Fruit fly (Drosophila melanogaster): Measurements from ENCODE around the gene CG11403.
A peak's percentile ranks its signal among the peaks of the same experiment; 100 is the strongest.

The CG11403 gene

dm6 chrX:1229098-1229497 is 10.6 kb downstream of the CG11403 start:
- TF ChIP-seq CG9932 (GFP tag; IDR thresholded peaks at IDR 0.05) (no peak), CG18262 (tag; optimal IDR thresholded peaks at IDR 0.05) (peak; percentile 29), cg (GFP tag; optimal IDR thresholded peaks at IDR 0.05) (peak; percentile 21), otp (GFP tag; IDR thresholded peaks at IDR 0.05) (peak; percentile 13; the same call in 1 of the 3 replicates), CG17328 (GFP tag; IDR thresholded peaks at IDR 0.05) (no peak), ci (GFP tag; IDR thresholded peaks at IDR 0.05) (peak; percentile 53; the same call in 2 of the 3 replicates), CG14667 (GFP tag; IDR thresholded peaks at IDR 0.05) (no peak), Oaz (GFP tag; IDR thresholded peaks at IDR 0.05) (no peak), GATAe (GFP tag; conservative IDR thresholded peaks at IDR 0.05) (no peak), Med (GFP tag) (peak; percentile 42), CG3407 (GFP tag; optimal IDR thresholded peaks at IDR 0.05) (peak; percentile 10), Xrp1 (GFP tag; IDR thresholded peaks at IDR 0.05) (peak; percentile 58), bsh (GFP tag; optimal IDR thresholded peaks at IDR 0.05) (peak in 1 of 2 experiments; percentile 35), CG11093 (GFP tag; IDR thresholded peaks at IDR 0.05) (no peak), Ssrp (tag; optimal IDR thresholded peaks at IDR 0.05) (peak; percentile 16), ATbp (GFP tag; optimal IDR thresholded peaks at IDR 0.05) (peak; percentile 3), CG42726 (GFP tag; IDR thresholded peaks at IDR 0.05; ENCODE audit: partially characterized antibody) (no peak), CG32772 (GFP tag; IDR thresholded peaks at IDR 0.05) (0 out of 2 replicates have a peak, but pooled peaks have one; percentile 23), CG2712 (tag; optimal IDR thresholded peaks at IDR 0.05) (peak; percentile 40), Ptx1 (GFP tag; IDR thresholded peaks at IDR 0.05) (0 out of 2 replicates have a peak, but pooled peaks have one; percentile 22), dmrt11E (tag; optimal IDR thresholded peaks at IDR 0.05) (peak; percentile 15), row (GFP tag; IDR thresholded peaks at IDR 0.05) (peak; percentile 51; the same call in 2 of the 3 replicates), prd (optimal IDR thresholded peaks at IDR 0.05) (no peak), prd (GFP tag; IDR thresholded peaks at IDR 0.05) (peak; percentile 18; the same call in 1 of the 3 replicates), CG13894 (tag; optimal IDR thresholded peaks at IDR 0.05) (no peak), CG14710 (tag; optimal IDR thresholded peaks at IDR 0.05) (peak; percentile 6), Blimp-1 (GFP tag; optimal IDR thresholded peaks at IDR 0.05) (peak; percentile 27), Drgx (GFP tag; IDR thresholded peaks at IDR 0.05) (peak; percentile 18; the same call in 1 of the 2 replicates), dm (GFP tag; optimal IDR thresholded peaks at IDR 0.05) (no peak), D19A (tag; optimal IDR thresholded peaks at IDR 0.05) (peak; percentile 2), CG1529 (GFP tag; optimal IDR thresholded peaks at IDR 0.05) (no peak), odd (GFP tag; optimal IDR thresholded peaks at IDR 0.05) (no peak), CG34224 (GFP tag; IDR thresholded peaks at IDR 0.05; ENCODE audit: partially characterized antibody) (no peak), sens (GFP tag) (peak; percentile 60), Fer2 (tag; optimal IDR thresholded peaks at IDR 0.05) (no peak)

- no peak for TF ChIP-seq btn (GFP tag; optimal IDR thresholded peaks at IDR 0.05)
- no peak for TF ChIP-seq ham (GFP tag; IDR thresholded peaks at IDR 0.05)
- peak; percentile 63 for TF ChIP-seq Med (GFP tag)
- no peak for TF ChIP-seq CG3281 (GFP tag; optimal IDR thresholded peaks at IDR 0.05)
- TF ChIP-seq CG18619 (GFP tag; optimal IDR thresholded peaks at IDR 0.05) = no peak
- peak; percentile 48 for TF ChIP-seq zen (tag; optimal IDR thresholded peaks at IDR 0.05)
- no peak for TF ChIP-seq CG5953 (GFP tag; IDR thresholded peaks at IDR 0.05)
Observed at dm6 chrX:1225859-1226258, 13.8 kb downstream of the CG11403 start.
